Fruit fly (Drosophila melanogaster): ENCODE results near the gene INPP5E.

DNA sequence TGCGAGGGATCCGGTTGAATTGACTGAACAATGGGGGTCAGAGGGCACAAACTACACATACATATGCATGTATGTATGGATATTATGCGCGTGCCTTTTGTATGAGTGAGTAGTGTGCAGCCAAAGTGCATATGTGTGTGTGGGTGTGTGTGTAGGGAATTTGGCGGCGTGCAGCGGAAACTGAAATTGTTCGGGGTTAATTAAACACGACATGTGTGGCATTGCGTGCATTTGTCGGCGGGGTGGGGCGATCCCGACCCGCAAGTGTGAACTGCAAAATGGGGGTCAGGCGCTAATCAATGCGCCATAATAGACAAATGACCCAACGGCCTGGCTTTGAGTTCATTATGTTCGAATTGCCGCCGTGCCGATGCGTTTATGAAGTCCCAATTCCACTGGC lies 20.6 kb downstream of the INPP5E start:
- TF ChIP-seq CG32532 (GFP tag; IDR thresholded peaks at IDR 0.05), result no peak
- no peak for TF ChIP-seq CG13296 (GFP tag; optimal IDR thresholded peaks at IDR 0.05)
- TF ChIP-seq Dip3 (GFP tag; optimal IDR thresholded peaks at IDR 0.05), result no peak
- no peak for TF ChIP-seq CG2889 (GFP tag; IDR thresholded peaks at IDR 0.05)
- TF ChIP-seq sens-2 (GFP tag; IDR thresholded peaks at IDR 0.05), result no peak
- TF ChIP-seq run (tag; optimal IDR thresholded peaks at IDR 0.05), result no peak
- no peak for TF ChIP-seq ap (GFP tag; IDR thresholded peaks at IDR 0.05)
- TF ChIP-seq slbo (GFP tag; IDR thresholded peaks at IDR 0.05), result no peak

Measured in whole organism, embryonic.